Worm (Caenorhabditis elegans) whole organism, L3 larva: Measurements from ENCODE around the gene F35E8.2.

ENCODE experiments used
- jun-1 ChIP-seq: fragments of 150-350 bp; optimal IDR thresholded peaks from 2 replicates; lab custom pipeline; 2014; ENCODE audit warnings: missing biosample characterization, missing genetic modification reagents, missing genetic modification characterization
- pqm-1 ChIP-seq: fragments of 150-350 bp; optimal IDR thresholded peaks from 2 replicates; lab custom pipeline; 2017; ENCODE audit warnings: missing biosample characterization, missing genetic modification characterization, inconsistent platforms
- unc-62 ChIP-seq: fragments of 150-350 bp; sonication (generic microtip); optimal IDR thresholded peaks from 4 replicates; lab custom pipeline; 2014; ENCODE audit warnings: missing biosample characterization, missing genetic modification reagents, missing genetic modification characterization

- no peak for TF ChIP-seq pqm-1 (tag; lab: Kevin White, UChicago)
- no peak for TF ChIP-seq jun-1 (tag; lab: Kevin White, UChicago)
- TF ChIP-seq unc-62 (GFP tag; lab: Kevin White, UChicago), result no peak
These were observed 13.7 kb upstream of the F35E8.2 start, which contains the start of gene T06C12.12 for ce11 chrV:15891761-15892160.
